Worm (Caenorhabditis elegans) whole organism, L1 larva: ENCODE results near the gene flp-23.

Experiments used
- F16B12.6 ChIP-seq: fragments of 150-350 bp; optimal IDR thresholded peaks from 2 replicates; lab custom pipeline; 2014; ENCODE audit warnings: missing biosample characterization, missing genetic modification characterization
- aly-2 ChIP-seq: fragments of 150-350 bp; optimal IDR thresholded peaks from 2 replicates; lab custom pipeline; 2014; ENCODE audit warnings: missing biosample characterization, missing genetic modification characterization
- ama-1 ChIP-seq: fragments of 150-350 bp; optimal IDR thresholded peaks from 2 replicates; lab custom pipeline; 2014
- ceh-8 ChIP-seq: fragments of 200-800 bp; sonication (Bioruptor generic); optimal IDR thresholded peaks from 2 replicates; lab custom pipeline; 2018; ENCODE audit warnings: mild to moderate bottlenecking, missing genetic modification characterization, moderate library complexity, missing compliant biosample characterization
- ceh-82 ChIP-seq, 3 experiments: fragments of 150-350 bp in 1 of 3; sonication (generic microtip) in 2 of 3; optimal IDR thresholded peaks; 2 replicates each; lab custom pipeline; 2014 to 2017; ENCODE audit warnings: missing biosample characterization in 3 of 3, missing genetic modification characterization in 3 of 3
- ceh-88 ChIP-seq: fragments of 200-800 bp; sonication (Bioruptor generic); IDR thresholded peaks from 2 replicates; pipeline ENCODE4 v1.3.6; 2022; ENCODE audit warnings: missing genetic modification characterization, missing compliant biosample characterization
- ceh-90 ChIP-seq: sonication (generic microtip); optimal IDR thresholded peaks from 2 replicates; lab custom pipeline; 2016; ENCODE audit warnings: missing genetic modification characterization, missing compliant biosample characterization
- dsc-1 ChIP-seq: sonication (generic microtip); optimal IDR thresholded peaks from 2 replicates; lab custom pipeline; 2016; ENCODE audit warnings: mild to moderate bottlenecking, missing genetic modification characterization, missing compliant biosample characterization
- efl-1 ChIP-seq, 4 experiments: fragments of 150-350 bp; optimal IDR thresholded peaks in 3 of 4; peaks in 1 of 4; 1 replicate in 1 of 4; 2 replicates in 3 of 4; lab custom pipeline; 2014; ENCODE audit warnings: missing biosample characterization in 2 of 4, missing genetic modification characterization in 2 of 4, missing genetic modification reagents in 2 of 4
- efl-3 ChIP-seq: fragments of 200-800 bp; sonication (Bioruptor generic); optimal IDR thresholded peaks from 2 replicates; lab custom pipeline; 2018; ENCODE audit warnings: mild to moderate bottlenecking, missing genetic modification characterization, missing compliant biosample characterization
- egl-27 ChIP-seq, 2 experiments: fragments of 150-350 bp in 1 of 2; sonication (generic microtip); optimal IDR thresholded peaks; 3 replicates each; lab custom pipeline; 2017 to 2018; ENCODE audit warnings: missing biosample characterization in 2 of 2, missing genetic modification characterization in 2 of 2, missing genetic modification reagents in 2 of 2
- elt-2 ChIP-seq: sonication (generic microtip); optimal IDR thresholded peaks from 2 replicates; lab custom pipeline; 2016; ENCODE audit warnings: missing genetic modification characterization, mild to moderate bottlenecking, inconsistent platforms, missing compliant biosample characterization, missing genetic modification reagents
- elt-3 ChIP-seq, 6 experiments: fragments of 150-350 bp in 1 of 6; sonication (generic microtip); optimal IDR thresholded peaks; 2 replicates each; lab custom pipeline; 2017 to 2018; ENCODE audit warnings: missing biosample characterization in 6 of 6, missing genetic modification characterization in 6 of 6, inconsistent platforms in 1 of 6
- fkh-10 ChIP-seq: sonication (generic microtip); optimal IDR thresholded peaks from 2 replicates; lab custom pipeline; 2017; ENCODE audit warnings: missing biosample characterization, missing genetic modification reagents, missing genetic modification characterization
- fkh-4 ChIP-seq: sonication (generic microtip); optimal IDR thresholded peaks from 2 replicates; lab custom pipeline; 2016; ENCODE audit warnings: missing compliant biosample characterization, missing genetic modification characterization, borderline replicate concordance
- hpl-2 ChIP-seq: fragments of 150-350 bp; optimal IDR thresholded peaks from 2 replicates; lab custom pipeline; 2014; ENCODE audit warnings: missing biosample characterization, missing genetic modification reagents, missing genetic modification characterization
- jun-1 ChIP-seq: fragments of 150-350 bp; optimal IDR thresholded peaks from 2 replicates; lab custom pipeline; 2014; ENCODE audit warnings: missing biosample characterization, missing genetic modification reagents, missing genetic modification characterization
- lin-14 ChIP-seq: fragments of 200-800 bp; sonication (Bioruptor generic); optimal IDR thresholded peaks from 2 replicates; lab custom pipeline; 2018; ENCODE audit warnings: mild to moderate bottlenecking, missing genetic modification characterization, moderate library complexity, missing compliant biosample characterization
- lin-15B ChIP-seq: fragments of 150-350 bp; sonication (generic microtip); optimal IDR thresholded peaks from 3 replicates; lab custom pipeline; 2014; ENCODE audit warnings: missing biosample characterization, missing genetic modification characterization
- lin-35 ChIP-seq, 2 experiments: fragments of 150-350 bp; optimal IDR thresholded peaks; 2 replicates each; lab custom pipeline; 2014; ENCODE audit warnings: missing biosample characterization in 2 of 2, missing genetic modification characterization in 2 of 2, missing genetic modification reagents in 2 of 2
- mdl-1 ChIP-seq, 2 experiments: fragments of 150-350 bp; optimal IDR thresholded peaks; 2 replicates each; lab custom pipeline; 2014 to 2017; ENCODE audit warnings: missing biosample characterization in 2 of 2, missing genetic modification characterization in 2 of 2, inconsistent platforms in 1 of 2
- mef-2 ChIP-seq: fragments of 150-350 bp; optimal IDR thresholded peaks from 2 replicates; lab custom pipeline; 2014; ENCODE audit warnings: missing biosample characterization, missing genetic modification characterization
- mep-1 ChIP-seq: fragments of 150-350 bp; optimal IDR thresholded peaks from 2 replicates; lab custom pipeline; 2014; ENCODE audit warnings: missing biosample characterization, missing genetic modification characterization
- nhr-12 ChIP-seq: sonication (generic microtip); optimal IDR thresholded peaks from 2 replicates; lab custom pipeline; 2017; ENCODE audit warnings: missing biosample characterization, missing genetic modification characterization
- nhr-19 ChIP-seq: fragments of 200-800 bp; sonication (Bioruptor generic); conservative IDR thresholded peaks from 2 replicates; pipeline ENCODE4 v1.3.6; 2022; ENCODE audit warnings: missing genetic modification characterization, missing compliant biosample characterization
- nhr-20 ChIP-seq: sonication (generic microtip); optimal IDR thresholded peaks from 2 replicates; lab custom pipeline; 2016; ENCODE audit warnings: mild to moderate bottlenecking, missing genetic modification characterization, missing compliant biosample characterization
- nhr-28 ChIP-seq: fragments of 150-350 bp; optimal IDR thresholded peaks from 2 replicates; lab custom pipeline; 2014; ENCODE audit warnings: missing biosample characterization, missing genetic modification characterization
- nhr-71 ChIP-seq: sonication (generic microtip); optimal IDR thresholded peaks from 2 replicates; lab custom pipeline; 2016; ENCODE audit warnings: mild to moderate bottlenecking, missing genetic modification characterization, moderate library complexity, missing compliant biosample characterization
- nhr-85 ChIP-seq: sonication (generic microtip); peaks from one replicate; lab custom pipeline; 2016; ENCODE audit warnings: missing genetic modification characterization, inconsistent platforms, missing compliant biosample characterization
- nhr-90 ChIP-seq: sonication (generic microtip); optimal IDR thresholded peaks from 2 replicates; lab custom pipeline; 2016; ENCODE audit warnings: mild to moderate bottlenecking, missing genetic modification characterization, missing compliant biosample characterization; ENCODE audit not compliant: poor library complexity
- pax-3 ChIP-seq: fragments of 200-800 bp; sonication (Bioruptor generic); optimal IDR thresholded peaks from 2 replicates; lab custom pipeline; 2018; ENCODE audit warnings: mild to moderate bottlenecking, missing genetic modification characterization, moderate library complexity, missing compliant biosample characterization
- snu-23 ChIP-seq: sonication (generic microtip); optimal IDR thresholded peaks from 2 replicates; lab custom pipeline; 2016; ENCODE audit warnings: missing genetic modification characterization, missing compliant biosample characterization
- tbx-2 ChIP-seq: sonication (generic microtip); optimal IDR thresholded peaks from 2 replicates; lab custom pipeline; 2016; ENCODE audit warnings: missing genetic modification characterization, missing compliant biosample characterization
- tlp-1 ChIP-seq: fragments of 150-350 bp; optimal IDR thresholded peaks from 2 replicates; lab custom pipeline; 2014; ENCODE audit warnings: missing biosample characterization, missing genetic modification characterization
- unc-62 ChIP-seq: fragments of 150-350 bp; optimal IDR thresholded peaks from 2 replicates; lab custom pipeline; 2014; ENCODE audit warnings: missing biosample characterization, missing genetic modification reagents, missing genetic modification characterization
- unc-98 ChIP-seq: fragments of 200-800 bp; sonication (Bioruptor generic); IDR thresholded peaks from 2 replicates; pipeline ENCODE4 v1.3.6; 2022; ENCODE audit warnings: missing genetic modification characterization, missing compliant biosample characterization
- vab-15 ChIP-seq: sonication (generic microtip); optimal IDR thresholded peaks from 2 replicates; lab custom pipeline; 2017; ENCODE audit warnings: missing genotype, mild to moderate bottlenecking, missing genetic modification characterization, missing compliant biosample characterization
- zip-4 ChIP-seq: fragments of 200-800 bp; sonication (Bioruptor generic); optimal IDR thresholded peaks from 2 replicates; lab custom pipeline; 2018; ENCODE audit warnings: mild to moderate bottlenecking, missing genetic modification characterization, moderate library complexity, missing compliant biosample characterization
- ztf-11 ChIP-seq, 2 experiments: sonication (generic microtip); optimal IDR thresholded peaks; 2 replicates each; lab custom pipeline; 2016 to 2017; ENCODE audit warnings: missing genetic modification characterization in 2 of 2, missing biosample characterization in 1 of 2, missing compliant biosample characterization in 1 of 2

flp-23 gene

ce11 chrIII:8654400-8654980 is 3.9 kb downstream of the flp-23 start (continued):
- peak in 1 of 6 experiments; percentile 24 for TF ChIP-seq elt-3 (tag; optimal IDR thresholded peaks at IDR 0.05; lab: Kevin White, UChicago)
- no peak for TF ChIP-seq nhr-19 (GFP tag; lab: Robert Waterston, UW)
- TF ChIP-seq unc-62 (GFP tag; lab: Kevin White, UChicago), result no peak
- TF ChIP-seq lin-15B (tag; lab: Kevin White, UChicago), result no peak
- no peak for TF ChIP-seq ceh-88 (GFP tag; lab: Robert Waterston, UW)
- TF ChIP-seq unc-98 (GFP tag; lab: Robert Waterston, UW), result no peak
- no peak for TF ChIP-seq zip-4 (GFP tag; lab: Kevin White, UChicago)
- no peak for TF ChIP-seq fkh-4 (tag; lab: Kevin White, UChicago)
- TF ChIP-seq nhr-12 (tag; lab: Kevin White, UChicago), result no peak
- no peak for TF ChIP-seq pax-3 (tag; lab: Kevin White, UChicago)
- no peak for TF ChIP-seq tlp-1 (tag; lab: Kevin White, UChicago)
- TF ChIP-seq ceh-82 (tag; optimal IDR thresholded peaks at IDR 0.05; lab: Kevin White, UChicago), result no peak
- TF ChIP-seq efl-3, result no peak

ce11 chrIII:8655412-8655811 is 4.8 kb downstream of the flp-23 start:
- TF ChIP-seq egl-27 (tag; optimal IDR thresholded peaks at IDR 0.05; lab: Kevin White, UChicago) (no peak), vab-15 (tag; lab: Kevin White, UChicago) (no peak), ceh-8 (GFP tag; lab: Kevin White, UChicago) (peak; percentile 56), lin-14 (GFP tag; lab: Kevin White, UChicago) (peak; percentile 23), nhr-85 (tag; lab: Kevin White, UChicago) (peak; percentile 73), nhr-28 (tag; lab: Kevin White, UChicago) (no peak), snu-23 (GFP tag; lab: Kevin White, UChicago) (peak; percentile 40), tlp-1 (tag; lab: Kevin White, UChicago) (no peak), tbx-2 (tag; lab: Kevin White, UChicago) (peak; percentile 5), mdl-1 (tag; optimal IDR thresholded peaks at IDR 0.05; lab: Kevin White, UChicago) (peak in 1 of 2 experiments; percentile 2), elt-3 (tag; optimal IDR thresholded peaks at IDR 0.05; lab: Kevin White, UChicago) (peak in 1 of 6 experiments; percentile 38), nhr-19 (GFP tag; lab: Robert Waterston, UW) (peak; percentile 24; the same call in 1 of the 2 replicates), dsc-1 (tag; lab: Kevin White, UChicago) (no peak), efl-1 (optimal IDR thresholded peaks at IDR 0.05; lab: Kevin White, UChicago) (no peak), efl-1 (GFP tag; optimal IDR thresholded peaks at IDR 0.05 in 1 of 2; lab: Kevin White, UChicago) (peak in 1 of 2 experiments; percentile 22), nhr-71 (peak; percentile 51), nhr-20 (tag; lab: Kevin White, UChicago) (peak; percentile 60)

DNA sequence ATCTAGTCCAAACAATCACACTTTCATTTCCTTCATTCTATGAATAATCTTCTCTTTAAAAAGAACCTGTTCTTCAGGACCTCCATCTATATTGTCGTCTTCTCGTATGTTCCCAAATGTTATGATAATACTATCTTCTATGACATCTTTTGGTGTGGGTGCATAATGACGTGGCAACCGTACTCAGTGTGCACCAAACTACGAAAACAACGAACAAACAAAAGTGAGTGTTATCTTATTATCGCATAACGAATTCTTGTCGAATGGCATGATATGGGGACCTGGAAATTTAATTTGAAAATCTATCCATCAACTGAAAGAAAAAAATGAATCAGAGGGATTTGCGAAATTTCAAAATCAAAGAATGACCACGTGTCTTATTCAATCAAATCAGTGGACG is 5.5 kb downstream of the flp-23 start:
- TF ChIP-seq lin-14 (GFP tag; lab: Kevin White, UChicago) (peak; percentile 3), ama-1 (lab: Kevin White, UChicago) (no peak), elt-2 (tag; lab: Kevin White, UChicago) (no peak), snu-23 (GFP tag; lab: Kevin White, UChicago) (peak; percentile 1), hpl-2 (GFP tag; lab: Kevin White, UChicago) (no peak), nhr-85 (tag; lab: Kevin White, UChicago) (peak; percentile 70), dsc-1 (tag; lab: Kevin White, UChicago) (no peak), nhr-19 (GFP tag; lab: Robert Waterston, UW) (peak; percentile 12; the same call in 1 of the 2 replicates)
- TF ChIP-seq, all 84 proteins: peak for 4

DNA sequence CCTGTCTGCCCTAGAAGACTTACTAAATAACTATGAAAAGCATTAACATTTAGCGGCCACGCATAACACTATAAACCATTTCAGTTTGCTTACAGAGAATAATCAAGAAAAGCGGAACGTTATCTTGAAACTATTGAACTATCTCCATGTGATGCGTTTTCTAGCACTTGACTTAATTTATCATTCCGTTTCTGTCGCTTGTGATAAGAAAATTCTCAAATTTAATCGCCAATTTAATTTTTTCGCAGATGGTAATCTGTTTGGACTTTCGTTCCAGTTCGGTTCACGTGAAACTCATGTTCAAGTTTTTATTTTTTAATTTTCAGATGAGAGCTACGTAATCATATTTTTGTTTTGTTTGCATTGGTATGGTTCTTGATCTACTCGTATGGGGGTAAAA is 6.4 kb downstream of the flp-23 start:
- TF ChIP-seq ztf-11 (tag; optimal IDR thresholded peaks at IDR 0.05; lab: Kevin White, UChicago), result no peak
- no peak for TF ChIP-seq ceh-90 (tag; lab: Kevin White, UChicago)
- TF ChIP-seq nhr-90 (tag; lab: Kevin White, UChicago), result peak; percentile 27
- peak; percentile 92 for TF ChIP-seq elt-2 (tag; lab: Kevin White, UChicago)
- peak in 1 of 2 experiments; percentile 23 for TF ChIP-seq mdl-1 (tag; optimal IDR thresholded peaks at IDR 0.05; lab: Kevin White, UChicago)
- peak in 1 of 2 experiments; percentile 46 for TF ChIP-seq lin-35 (GFP tag; optimal IDR thresholded peaks at IDR 0.05; lab: Kevin White, UChicago)
- no peak for TF ChIP-seq fkh-10 (GFP tag; lab: Kevin White, UChicago)
- no peak for TF ChIP-seq mep-1 (tag; lab: Kevin White, UChicago)
- TF ChIP-seq aly-2 (tag; lab: Kevin White, UChicago), result no peak
- no peak for TF ChIP-seq mef-2 (tag; lab: Kevin White, UChicago)
- no peak for TF ChIP-seq efl-1 (optimal IDR thresholded peaks at IDR 0.05; lab: Kevin White, UChicago)
- peak in 1 of 2 experiments; percentile 24 for TF ChIP-seq efl-1 (GFP tag; optimal IDR thresholded peaks at IDR 0.05 in 1 of 2; lab: Kevin White, UChicago)
- TF ChIP-seq nhr-71, result peak; percentile 38
- peak; percentile 78 for TF ChIP-seq tlp-1 (tag; lab: Kevin White, UChicago)
- TF ChIP-seq lin-14 (GFP tag; lab: Kevin White, UChicago), result peak; percentile 35
- TF ChIP-seq vab-15 (tag; lab: Kevin White, UChicago), result no peak
- peak; percentile 23 for TF ChIP-seq nhr-85 (tag; lab: Kevin White, UChicago)
- TF ChIP-seq jun-1 (tag; lab: Kevin White, UChicago), result peak; percentile 41
- no peak for TF ChIP-seq F16B12.6 (tag; lab: Kevin White, UChicago)
- TF ChIP-seq nhr-20 (tag; lab: Kevin White, UChicago), result peak; percentile 34
- peak in 2 of 6 experiments; percentile 26 to 81 for TF ChIP-seq elt-3 (tag; optimal IDR thresholded peaks at IDR 0.05; lab: Kevin White, UChicago)
